Fruit fly (Drosophila melanogaster) whole organism, embryonic: ENCODE results near the gene SoYb.

Source experiments
- ATbp ChIP-seq: fragments of 200-800 bp; sonication (Bioruptor generic); optimal IDR thresholded peaks from 2 replicates; lab custom pipeline; 2017; ENCODE audit warnings: missing biosample characterization, mild to moderate bottlenecking, missing genetic modification characterization, missing genetic modification reagents
- Atf6 ChIP-seq: fragments of 200-800 bp; sonication (Bioruptor generic); IDR thresholded peaks from 2 replicates; pipeline ENCODE4 v1.3.6; 2022; ENCODE audit warnings: missing biosample characterization, missing genetic modification characterization
- Awh ChIP-seq: fragments of 200-800 bp; sonication (Bioruptor generic); IDR thresholded peaks from 2 replicates; pipeline ENCODE4, ENCODE4 v1.3.6; 2022; ENCODE audit warnings: missing biosample characterization, missing genetic modification characterization
- CG10147 ChIP-seq: fragments of 200-800 bp; sonication (Bioruptor generic); optimal IDR thresholded peaks from 2 replicates; lab custom pipeline; 2019; ENCODE audit warnings: missing biosample characterization, mild to moderate bottlenecking, missing genetic modification characterization, moderate library complexity
- CG10267 ChIP-seq: fragments of 200-800 bp; sonication (Bioruptor generic); optimal IDR thresholded peaks from 2 replicates; lab custom pipeline; 2018; ENCODE audit warnings: missing biosample characterization, mild to moderate bottlenecking, missing genetic modification characterization, moderate library complexity
- CG10366 ChIP-seq: fragments of 200-800 bp; sonication (Bioruptor generic); IDR thresholded peaks from 2 replicates; pipeline ENCODE4 v1.3.6; 2022; ENCODE audit warnings: missing biosample characterization, missing genetic modification characterization
- CG11560 ChIP-seq: fragments of 200-800 bp; sonication (Bioruptor generic); IDR thresholded peaks from 3 replicates; pipeline ENCODE4 v1.3.6; 2022; ENCODE audit warnings: missing biosample characterization, missing genetic modification characterization
- CG11723 ChIP-seq: fragments of 200-800 bp; sonication (Bioruptor generic); optimal IDR thresholded peaks from 2 replicates; lab custom pipeline; 2017; ENCODE audit warnings: missing biosample characterization, mild to moderate bottlenecking, missing genetic modification characterization
- CG12071 ChIP-seq: fragments of 200-800 bp; sonication (Bioruptor generic); optimal IDR thresholded peaks from 3 replicates; lab custom pipeline; 2018; ENCODE audit warnings: missing biosample characterization, mild to moderate bottlenecking, missing genetic modification characterization
- CG12104 ChIP-seq: fragments of 200-800 bp; sonication (Bioruptor generic); optimal IDR thresholded peaks from 3 replicates; lab custom pipeline; 2016; ENCODE audit warnings: missing biosample characterization, missing genetic modification characterization
- CG12659 ChIP-seq: fragments of 200-800 bp; sonication (Bioruptor generic); optimal IDR thresholded peaks from 3 replicates; lab custom pipeline; 2017; ENCODE audit warnings: mild to moderate bottlenecking, missing biosample characterization, missing genetic modification reagents, missing genetic modification characterization
- CG1529 ChIP-seq: fragments of 200-800 bp; sonication (Bioruptor generic); optimal IDR thresholded peaks from 3 replicates; lab custom pipeline; 2018; ENCODE audit warnings: missing biosample characterization, missing genetic modification characterization
- CG1792 ChIP-seq: fragments of 200-800 bp; sonication (Bioruptor generic); optimal IDR thresholded peaks from 2 replicates; lab custom pipeline; 2016; ENCODE audit warnings: missing biosample characterization, missing genetic modification characterization
- CG18476 ChIP-seq: fragments of 200-800 bp; sonication (Bioruptor generic); optimal IDR thresholded peaks from 2 replicates; lab custom pipeline; 2016; ENCODE audit warnings: missing biosample characterization, mild to moderate bottlenecking, missing genetic modification characterization
- CG2889 ChIP-seq: fragments of 200-800 bp; sonication (Bioruptor generic); IDR thresholded peaks from 3 replicates; pipeline ENCODE4 v1.3.6; 2022; ENCODE audit warnings: missing biosample characterization, missing genetic modification characterization
- CG31388 ChIP-seq: fragments of 200-800 bp; sonication (Bioruptor generic); optimal IDR thresholded peaks from 2 replicates; lab custom pipeline; 2016; ENCODE audit warnings: missing biosample characterization, missing genetic modification characterization
- CG34224 ChIP-seq: fragments of 200-800 bp; sonication (Bioruptor generic); IDR thresholded peaks from 3 replicates; pipeline ENCODE4 v1.3.6; 2022; ENCODE audit warnings: missing biosample characterization, missing genetic modification characterization; ENCODE audit not compliant: partially characterized antibody
- CG4854 ChIP-seq: fragments of 200-800 bp; sonication (Bioruptor generic); optimal IDR thresholded peaks from 2 replicates; lab custom pipeline; 2016; ENCODE audit warnings: missing biosample characterization, missing genetic modification characterization, inconsistent platforms
- CG5953 ChIP-seq: fragments of 200-800 bp; sonication (Bioruptor generic); IDR thresholded peaks from 2 replicates; pipeline ENCODE4 v1.3.6; 2022; ENCODE audit warnings: missing biosample characterization, missing genetic modification characterization
- CG6175 ChIP-seq: fragments of 200-800 bp; sonication (Bioruptor generic); IDR thresholded peaks from 3 replicates; pipeline ENCODE4 v1.3.6; 2022; ENCODE audit warnings: missing biosample characterization, missing genetic modification characterization
- CG6765 ChIP-seq: fragments of 200-800 bp; sonication (Bioruptor generic); optimal IDR thresholded peaks from 3 replicates; lab custom pipeline; 2017; ENCODE audit warnings: missing biosample characterization, mild to moderate bottlenecking, missing genetic modification characterization
- CG6791 ChIP-seq: fragments of 200-800 bp; sonication (Bioruptor generic); IDR thresholded peaks from 3 replicates; pipeline ENCODE4 v1.3.6; 2022; ENCODE audit warnings: missing biosample characterization, missing genetic modification characterization; ENCODE audit not compliant: partially characterized antibody
- CG7372 ChIP-seq: fragments of 200-800 bp; sonication (Bioruptor generic); IDR thresholded peaks from 2 replicates; pipeline ENCODE4 v1.3.6; 2022; ENCODE audit warnings: missing biosample characterization, missing genetic modification characterization
- CG8944 ChIP-seq: fragments of 200-800 bp; sonication (Bioruptor generic); optimal IDR thresholded peaks from 3 replicates; lab custom pipeline; 2016; ENCODE audit warnings: missing biosample characterization, missing genetic modification characterization
- Camta ChIP-seq: fragments of 200-800 bp; sonication (Bioruptor generic); optimal IDR thresholded peaks from 2 replicates; lab custom pipeline; 2016; ENCODE audit warnings: missing biosample characterization, missing genetic modification characterization
- Chrac-16 ChIP-seq: fragments of 200-800 bp; sonication (Bioruptor generic); optimal IDR thresholded peaks from 3 replicates; lab custom pipeline; 2016; ENCODE audit warnings: missing biosample characterization, missing genetic modification characterization
- Deaf1 ChIP-seq: fragments of 200-800 bp; optimal IDR thresholded peaks from 3 replicates; lab custom pipeline; 2019; ENCODE audit warnings: missing biosample characterization, mild to moderate bottlenecking, missing genetic modification characterization, moderate library complexity
- H15 ChIP-seq: fragments of 200-800 bp; sonication (Bioruptor generic); IDR thresholded peaks from 3 replicates; pipeline ENCODE4 v1.3.6; 2022; ENCODE audit warnings: missing biosample characterization, missing genetic modification characterization
- HLHmδ ChIP-seq: fragments of 200-800 bp; sonication (Bioruptor generic); optimal IDR thresholded peaks from 2 replicates; lab custom pipeline; 2018; ENCODE audit warnings: missing biosample characterization, mild to moderate bottlenecking, missing genetic modification characterization, moderate library complexity
- Hand ChIP-seq: fragments of 200-800 bp; sonication (Bioruptor generic); optimal IDR thresholded peaks from 2 replicates; lab custom pipeline; 2017; ENCODE audit warnings: mild to moderate bottlenecking, missing biosample characterization, missing genetic modification reagents, missing genetic modification characterization
- Hey ChIP-seq: fragments of 200-800 bp; sonication (Bioruptor generic); optimal IDR thresholded peaks from 3 replicates; lab custom pipeline; 2018; ENCODE audit warnings: missing biosample characterization, mild to moderate bottlenecking, missing genetic modification characterization
- Hr3 ChIP-seq: fragments of 200-800 bp; sonication (Bioruptor generic); optimal IDR thresholded peaks from 3 replicates; lab custom pipeline; 2016; ENCODE audit warnings: missing biosample characterization, missing genetic modification characterization
- Mad ChIP-seq: fragments of 200-800 bp; sonication (Bioruptor generic); optimal IDR thresholded peaks from 2 replicates; lab custom pipeline; 2016; ENCODE audit warnings: missing biosample characterization, missing genetic modification characterization
- Opbp ChIP-seq: fragments of 200-800 bp; sonication (Bioruptor generic); IDR thresholded peaks from 3 replicates; pipeline ENCODE4 v1.3.6; 2022; ENCODE audit warnings: missing biosample characterization, missing genetic modification characterization; ENCODE audit not compliant: partially characterized antibody
- TFAM ChIP-seq: fragments of 200-800 bp; sonication (Bioruptor generic); optimal IDR thresholded peaks from 2 replicates; lab custom pipeline; 2017; ENCODE audit warnings: missing biosample characterization, missing genetic modification characterization, inconsistent platforms
- bowl ChIP-seq: fragments of 200-800 bp; sonication (Bioruptor generic); IDR thresholded peaks from 2 replicates; pipeline ENCODE4 v1.3.6; 2022; ENCODE audit warnings: missing biosample characterization, missing genetic modification characterization
- corto ChIP-seq: fragments of 200-800 bp; sonication (Bioruptor generic); optimal IDR thresholded peaks from 2 replicates; lab custom pipeline; 2016; ENCODE audit warnings: missing biosample characterization, mild to moderate bottlenecking, missing genetic modification characterization, moderate library complexity
- crp ChIP-seq, 2 experiments: fragments of 200-800 bp; sonication (Bioruptor generic); optimal IDR thresholded peaks; 2 replicates in 1 of 2; 3 replicates in 1 of 2; lab custom pipeline; 2017; ENCODE audit warnings: missing biosample characterization in 2 of 2, missing genetic modification characterization in 2 of 2, mild to moderate bottlenecking in 1 of 2, moderate library complexity in 1 of 2
- dan ChIP-seq: fragments of 200-800 bp; sonication (Bioruptor generic); IDR thresholded peaks from 2 replicates; pipeline ENCODE4 v1.3.6; 2022; ENCODE audit warnings: missing biosample characterization, missing genetic modification characterization
- dmrt99B ChIP-seq: fragments of 200-800 bp; sonication (Bioruptor generic); optimal IDR thresholded peaks from 2 replicates; lab custom pipeline; 2018; ENCODE audit warnings: missing biosample characterization, mild to moderate bottlenecking, missing genetic modification characterization, moderate library complexity
- esg ChIP-seq: fragments of 200-800 bp; sonication (Bioruptor generic); conservative IDR thresholded peaks from 2 replicates; pipeline ENCODE4 v1.3.6; 2022; ENCODE audit warnings: missing biosample characterization, missing genetic modification characterization
- fu2 ChIP-seq: fragments of 200-800 bp; sonication (Bioruptor generic); optimal IDR thresholded peaks from 2 replicates; lab custom pipeline; 2016; ENCODE audit warnings: missing biosample characterization, missing genetic modification characterization
- jigr1 ChIP-seq: fragments of 200-800 bp; sonication (Bioruptor generic); IDR thresholded peaks from 3 replicates; pipeline ENCODE4 v1.3.6; 2022; ENCODE audit warnings: missing biosample characterization, missing genetic modification characterization
- psq ChIP-seq: fragments of 200-800 bp; sonication (Bioruptor generic); optimal IDR thresholded peaks from 2 replicates; lab custom pipeline; 2017; ENCODE audit warnings: missing biosample characterization, missing genetic modification characterization
- schlank ChIP-seq: fragments of 200-800 bp; sonication (Bioruptor generic); optimal IDR thresholded peaks from 2 replicates; lab custom pipeline; 2018; ENCODE audit warnings: missing biosample characterization, mild to moderate bottlenecking, missing genetic modification characterization
- scrt ChIP-seq: fragments of 200-800 bp; sonication (Bioruptor generic); optimal IDR thresholded peaks from 2 replicates; lab custom pipeline; 2018; ENCODE audit warnings: missing biosample characterization, mild to moderate bottlenecking, missing genetic modification characterization, moderate library complexity
- slou ChIP-seq: fragments of 200-800 bp; sonication (Bioruptor generic); optimal IDR thresholded peaks from 3 replicates; lab custom pipeline; 2016; ENCODE audit warnings: missing biosample characterization, missing genetic modification characterization
- slp2 ChIP-seq: fragments of 200-800 bp; sonication (Bioruptor generic); optimal IDR thresholded peaks from 2 replicates; lab custom pipeline; 2016; ENCODE audit warnings: missing biosample characterization, missing genetic modification characterization
- so ChIP-seq: fragments of 200-800 bp; sonication (Bioruptor generic); IDR thresholded peaks from 3 replicates; pipeline ENCODE4 v1.3.6; 2022; ENCODE audit warnings: missing biosample characterization, missing genetic modification characterization
- sob ChIP-seq: fragments of 200-800 bp; sonication (Bioruptor generic); IDR thresholded peaks from 2 replicates; pipeline ENCODE4 v1.3.6; 2022; ENCODE audit warnings: missing biosample characterization, missing genetic modification characterization

SoYb gene

DNA sequence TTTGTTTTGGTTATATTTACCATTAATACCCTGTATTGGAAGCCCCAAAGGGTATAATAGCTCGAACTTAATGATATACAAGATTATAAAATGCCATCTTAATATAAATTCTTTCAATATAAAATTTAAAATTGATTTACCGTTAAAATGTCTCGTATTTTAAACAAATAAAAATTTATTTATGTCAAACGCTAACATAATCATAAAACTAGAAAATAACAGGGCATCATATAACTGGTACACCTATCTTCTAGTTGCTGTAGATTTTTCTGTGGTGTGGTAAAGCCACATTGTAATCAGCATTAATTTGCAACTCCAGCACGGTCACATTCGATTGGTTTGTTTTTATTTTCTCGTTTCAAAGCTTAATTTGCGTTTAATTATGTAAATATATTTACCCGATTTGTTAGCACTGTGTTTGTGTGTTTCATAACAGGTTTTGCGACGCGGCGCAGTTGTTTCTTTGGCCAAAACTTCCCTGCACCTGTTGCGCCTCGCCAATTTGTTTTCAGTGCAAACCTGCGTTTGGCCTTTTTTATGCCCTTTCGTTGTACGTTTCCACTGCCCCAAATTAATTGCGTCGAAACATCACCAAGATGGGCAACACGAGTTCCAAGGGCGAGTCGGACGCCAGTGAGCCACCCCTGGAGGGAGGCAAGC is 45.4 kb downstream of the SoYb start, which contains the start of the genes CG4658 and CG5846 (continued):
- peak; percentile 85 for TF ChIP-seq CG12104 (GFP tag; lab: Kevin White, UChicago)
- TF ChIP-seq CG12659 (GFP tag; lab: Kevin White, UChicago), result peak; percentile 94
- no peak for TF ChIP-seq CG34224 (GFP tag; lab: Robert Waterston, UW)
- peak; percentile 85 for TF ChIP-seq Mad (GFP tag; lab: Kevin White, UChicago)
- TF ChIP-seq psq (GFP tag; lab: Kevin White, UChicago), result peak; percentile 81
- peak; percentile 73 for TF ChIP-seq slp2 (GFP tag; lab: Kevin White, UChicago)
- TF ChIP-seq bowl (GFP tag; lab: Robert Waterston, UW), result peak; percentile 81
- TF ChIP-seq CG10366 (GFP tag; lab: Robert Waterston, UW), result peak; percentile 92
- peak; percentile 96 for TF ChIP-seq Chrac-16 (GFP tag; lab: Kevin White, UChicago)
- peak; percentile 94 for TF ChIP-seq sob (GFP tag; lab: Robert Waterston, UW)
- peak; percentile 84 for TF ChIP-seq ATbp (GFP tag; lab: Kevin White, UChicago)
- peak; percentile 72 for TF ChIP-seq schlank (tag; lab: Kevin White, UChicago)
- TF ChIP-seq CG5953 (GFP tag; lab: Robert Waterston, UW), result peak; percentile 86
- TF ChIP-seq scrt, result peak; percentile 91
- peak; percentile 95 for TF ChIP-seq Atf6 (GFP tag; lab: Robert Waterston, UW)
- peak; percentile 79 for TF ChIP-seq Deaf1 (tag; lab: Kevin White, UChicago)
- peak; percentile 78 for TF ChIP-seq CG11560 (tag; lab: Robert Waterston, UW)
- peak; percentile 79 for TF ChIP-seq Hand (GFP tag; lab: Kevin White, UChicago)
- peak in 1 of 2 experiments; percentile 60 for TF ChIP-seq crp (GFP tag; optimal IDR thresholded peaks at IDR 0.05; lab: Kevin White, UChicago)
- TF ChIP-seq CG6175 (GFP tag; lab: Robert Waterston, UW), result peak; percentile 63; the same call in 2 of the 3 replicates
- TF ChIP-seq slou (GFP tag; lab: Kevin White, UChicago), result peak; percentile 88
- TF ChIP-seq Opbp (GFP tag; lab: Robert Waterston, UW), result no peak
- peak; percentile 94 for TF ChIP-seq dmrt99B
- peak; percentile 80 for TF ChIP-seq CG11723 (GFP tag; lab: Kevin White, UChicago)
- peak; percentile 90 for TF ChIP-seq CG18476 (GFP tag; lab: Kevin White, UChicago)
- TF ChIP-seq H15, result peak; percentile 94
- peak; percentile 67 for TF ChIP-seq TFAM (GFP tag; lab: Kevin White, UChicago)
- TF ChIP-seq fu2 (GFP tag; lab: Kevin White, UChicago), result peak; percentile 79
- TF ChIP-seq jigr1, result peak; percentile 87
- peak; percentile 93; the same call in 2 of the 3 replicates for TF ChIP-seq so (GFP tag; lab: Robert Waterston, UW)
- peak; percentile 97 for TF ChIP-seq Awh
- no peak for TF ChIP-seq Hey (tag; lab: Kevin White, UChicago)
- peak; percentile 77 for TF ChIP-seq CG31388 (GFP tag; lab: Kevin White, UChicago)
- peak; percentile 63 for TF ChIP-seq CG6765 (GFP tag; lab: Kevin White, UChicago)
- peak; percentile 82 for TF ChIP-seq Camta (GFP tag; lab: Kevin White, UChicago)
- TF ChIP-seq CG8944 (GFP tag; lab: Kevin White, UChicago), result peak; percentile 80
- TF ChIP-seq CG1792 (GFP tag; lab: Kevin White, UChicago), result peak; percentile 5
- peak; percentile 50; the same call in 1 of the 2 replicates for TF ChIP-seq dan (GFP tag; lab: Robert Waterston, UW)
- peak; percentile 89 for TF ChIP-seq CG10147
- TF ChIP-seq CG4854 (GFP tag; lab: Kevin White, UChicago), result peak; percentile 75
- TF ChIP-seq CG10267, result peak; percentile 93
- peak; percentile 96 for TF ChIP-seq Hr3 (GFP tag; lab: Kevin White, UChicago)
- TF ChIP-seq esg, result peak; percentile 93
- TF ChIP-seq HLHmδ (GFP tag; lab: Kevin White, UChicago), result no peak
- peak; percentile 18 for TF ChIP-seq corto
- TF ChIP-seq CG12071 (GFP tag; lab: Kevin White, UChicago), result peak; percentile 66
- TF ChIP-seq CG6791 (GFP tag; lab: Robert Waterston, UW), result no peak
- TF ChIP-seq CG7372, result peak; percentile 81
- peak; percentile 89 for TF ChIP-seq CG2889
- peak; percentile 79 for TF ChIP-seq CG1529 (GFP tag; lab: Kevin White, UChicago)
